Worm (Caenorhabditis elegans) whole organism, L3 larva: ENCODE results near the gene Y17G7B.3.

Source experiments
- R02D3.7 ChIP-seq: fragments of 150-350 bp; optimal IDR thresholded peaks from 2 replicates; lab custom pipeline; 2014; ENCODE audit warnings: missing biosample characterization, missing genetic modification characterization
- aly-2 ChIP-seq: fragments of 150-350 bp; optimal IDR thresholded peaks from 2 replicates; lab custom pipeline; 2014; ENCODE audit warnings: missing biosample characterization, missing genetic modification characterization
- ama-1 ChIP-seq: fragments of 150-350 bp; optimal IDR thresholded peaks from 2 replicates; lab custom pipeline; 2018
- ceh-16 ChIP-seq: sonication (generic microtip); optimal IDR thresholded peaks from 2 replicates; lab custom pipeline; 2017; ENCODE audit warnings: missing biosample characterization, missing genetic modification characterization
- ceh-28 ChIP-seq: fragments of 150-350 bp; optimal IDR thresholded peaks from 2 replicates; lab custom pipeline; 2014; ENCODE audit warnings: missing biosample characterization, missing genetic modification reagents, missing genetic modification characterization
- ceh-82 ChIP-seq: fragments of 150-350 bp; optimal IDR thresholded peaks from 2 replicates; lab custom pipeline; 2014; ENCODE audit warnings: missing biosample characterization, missing genetic modification characterization
- ceh-9 ChIP-seq: sonication (generic microtip); optimal IDR thresholded peaks from 2 replicates; lab custom pipeline; 2018; ENCODE audit warnings: missing biosample characterization, missing genetic modification characterization
- daf-12 ChIP-seq: fragments of 150-350 bp; optimal IDR thresholded peaks from 2 replicates; lab custom pipeline; 2014; ENCODE audit warnings: missing biosample characterization, missing genetic modification reagents, missing genetic modification characterization
- egl-27 ChIP-seq: sonication (generic microtip); optimal IDR thresholded peaks from 4 replicates; lab custom pipeline; 2017; ENCODE audit warnings: missing biosample characterization, missing genetic modification reagents, missing genetic modification characterization
- egl-5 ChIP-seq: fragments of 150-350 bp; optimal IDR thresholded peaks from 2 replicates; lab custom pipeline; 2017; ENCODE audit warnings: missing biosample characterization, missing genetic modification reagents, missing genetic modification characterization, inconsistent platforms
- elt-1 ChIP-seq: fragments of 150-350 bp; optimal IDR thresholded peaks from 2 replicates; lab custom pipeline; 2014; ENCODE audit warnings: missing biosample characterization, missing genetic modification characterization
- elt-2 ChIP-seq: sonication (generic microtip); optimal IDR thresholded peaks from 2 replicates; lab custom pipeline; 2016; ENCODE audit warnings: missing genetic modification reagents, mild to moderate bottlenecking, missing genetic modification characterization, missing compliant biosample characterization
- eor-1 ChIP-seq, 2 experiments: fragments of 150-350 bp; optimal IDR thresholded peaks; 2 replicates each; lab custom pipeline; 2014 to 2018; ENCODE audit warnings: missing biosample characterization in 2 of 2, missing genetic modification characterization in 2 of 2
- fkh-10 ChIP-seq: sonication (generic microtip); optimal IDR thresholded peaks from 2 replicates; lab custom pipeline; 2017; ENCODE audit warnings: missing biosample characterization, missing genetic modification reagents, missing genetic modification characterization
- fkh-2 ChIP-seq: fragments of 150-350 bp; optimal IDR thresholded peaks from 2 replicates; lab custom pipeline; 2014; ENCODE audit warnings: missing biosample characterization, missing genetic modification reagents, missing genetic modification characterization
- jun-1 ChIP-seq: fragments of 150-350 bp; optimal IDR thresholded peaks from 2 replicates; lab custom pipeline; 2014; ENCODE audit warnings: missing biosample characterization, missing genetic modification reagents, missing genetic modification characterization
- lin-15B ChIP-seq: fragments of 150-350 bp; optimal IDR thresholded peaks from 2 replicates; lab custom pipeline; 2014; ENCODE audit warnings: missing biosample characterization, missing genetic modification characterization
- lin-39 ChIP-seq: fragments of 150-350 bp; optimal IDR thresholded peaks from 2 replicates; lab custom pipeline; 2018; ENCODE audit warnings: missing biosample characterization, missing genetic modification reagents, missing genetic modification characterization
- lsy-12 ChIP-seq: sonication (generic microtip); optimal IDR thresholded peaks from 2 replicates; lab custom pipeline; 2016; ENCODE audit warnings: mild to moderate bottlenecking, missing genetic modification characterization, missing compliant biosample characterization
- mdl-1 ChIP-seq: fragments of 150-350 bp; optimal IDR thresholded peaks from 2 replicates; lab custom pipeline; 2014; ENCODE audit warnings: missing biosample characterization, missing genetic modification characterization
- mml-1 ChIP-seq: fragments of 150-350 bp; sonication (generic microtip); optimal IDR thresholded peaks from 3 replicates; lab custom pipeline; 2014; ENCODE audit warnings: missing biosample characterization, missing genetic modification characterization
- nfya-1 ChIP-seq: sonication (generic microtip); optimal IDR thresholded peaks from 2 replicates; lab custom pipeline; 2017; ENCODE audit warnings: missing genetic modification characterization, mild to moderate bottlenecking, missing compliant biosample characterization, antibody characterized with exemption, moderate library complexity; ENCODE audit not compliant: insufficient read depth
- nhr-23 ChIP-seq: fragments of 150-350 bp; optimal IDR thresholded peaks from 2 replicates; lab custom pipeline; 2014; ENCODE audit warnings: missing biosample characterization, missing genetic modification reagents, missing genetic modification characterization
- nhr-25 ChIP-seq: sonication (generic microtip); optimal IDR thresholded peaks from 2 replicates; lab custom pipeline; 2017; ENCODE audit warnings: missing biosample characterization, missing genetic modification characterization
- nhr-28 ChIP-seq: fragments of 150-350 bp; optimal IDR thresholded peaks from 2 replicates; lab custom pipeline; 2014; ENCODE audit warnings: missing biosample characterization, missing genetic modification characterization
- nhr-43 ChIP-seq: sonication (generic microtip); optimal IDR thresholded peaks from 2 replicates; lab custom pipeline; 2016; ENCODE audit warnings: mild to moderate bottlenecking, missing genetic modification characterization, missing compliant biosample characterization; ENCODE audit not compliant: poor library complexity, severe bottlenecking
- nhr-76 ChIP-seq: fragments of 150-350 bp; sonication (generic microtip); optimal IDR thresholded peaks from 5 replicates; lab custom pipeline; 2014; ENCODE audit warnings: missing biosample characterization, missing genetic modification characterization
- pha-4 ChIP-seq: fragments of 150-350 bp; optimal IDR thresholded peaks from 2 replicates; lab custom pipeline; 2014; ENCODE audit warnings: missing biosample characterization, missing genetic modification reagents, missing genetic modification characterization
- pqm-1 ChIP-seq: fragments of 150-350 bp; optimal IDR thresholded peaks from 2 replicates; lab custom pipeline; 2017; ENCODE audit warnings: missing biosample characterization, missing genetic modification characterization, inconsistent platforms
- sea-2 ChIP-seq: fragments of 150-350 bp; sonication (generic microtip); optimal IDR thresholded peaks from 4 replicates; lab custom pipeline; 2014; ENCODE audit warnings: missing biosample characterization, missing genetic modification reagents, missing genetic modification characterization
- skn-1 ChIP-seq: fragments of 150-350 bp; optimal IDR thresholded peaks from 2 replicates; lab custom pipeline; 2014; ENCODE audit warnings: missing biosample characterization, missing genetic modification characterization
- snpc-4 ChIP-seq: fragments of 150-350 bp; optimal IDR thresholded peaks from 2 replicates; lab custom pipeline; 2014; ENCODE audit warnings: missing biosample characterization, missing genetic modification characterization
- unc-39 ChIP-seq: sonication (generic microtip); optimal IDR thresholded peaks from 4 replicates; lab custom pipeline; 2017; ENCODE audit warnings: missing biosample characterization, missing genetic modification characterization
- unc-62 ChIP-seq: fragments of 150-350 bp; sonication (generic microtip); optimal IDR thresholded peaks from 4 replicates; lab custom pipeline; 2014; ENCODE audit warnings: missing biosample characterization, missing genetic modification reagents, missing genetic modification characterization
- zag-1 ChIP-seq: fragments of 150-350 bp; optimal IDR thresholded peaks from 2 replicates; lab custom pipeline; 2014; ENCODE audit warnings: missing biosample characterization, missing genetic modification characterization
- ztf-11 ChIP-seq: fragments of 150-350 bp; optimal IDR thresholded peaks from 2 replicates; lab custom pipeline; 2014; ENCODE audit warnings: missing biosample characterization, missing genetic modification characterization
- ztf-4 ChIP-seq: fragments of 150-350 bp; optimal IDR thresholded peaks from 2 replicates; lab custom pipeline; 2014; ENCODE audit warnings: missing biosample characterization, missing genetic modification characterization

Gene Y17G7B.3

ce11 chrII:11960596-11961217, 28.1 kb upstream of the Y17G7B.3 start (continued):
- peak; percentile 68 for TF ChIP-seq R02D3.7 (tag; lab: Kevin White, UChicago)
- peak; percentile 57 for TF ChIP-seq elt-2 (tag; lab: Kevin White, UChicago)

DNA sequence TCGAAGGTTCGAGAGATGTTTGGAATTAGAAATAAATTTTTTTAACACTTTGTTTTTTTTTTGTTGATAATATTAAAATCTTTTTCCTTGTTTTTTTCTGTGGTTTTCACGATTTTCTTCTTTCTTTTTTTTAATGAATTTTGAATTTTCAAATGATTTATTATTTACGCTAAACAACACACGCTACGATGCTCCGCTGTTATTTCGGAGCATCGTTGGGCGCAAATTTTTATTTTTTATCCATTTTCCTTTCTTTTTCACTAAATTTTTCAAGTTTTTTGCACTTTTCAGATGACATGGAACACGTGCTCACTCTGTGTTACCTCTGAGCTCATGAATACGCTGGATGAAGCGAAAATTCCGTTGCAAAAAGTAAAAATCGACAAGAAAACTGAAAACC, 26.7 kb upstream of the Y17G7B.3 start, which contains the start of the genes W03C9.1 and W03C9.2:
TSS of gene W03C9.1 (minus strand) at position 46 of the 400 bp plus-strand sequence.
TSS of gene W03C9.2 (plus strand) at position 286 of the 400 bp plus-strand sequence.
- TF ChIP-seq eor-1 (tag; optimal IDR thresholded peaks at IDR 0.05; lab: Kevin White, UChicago) = no peak
- TF ChIP-seq lin-15B (tag; lab: Kevin White, UChicago) = peak; percentile 11
- no peak for TF ChIP-seq skn-1 (tag; lab: Kevin White, UChicago)

- TF ChIP-seq nfya-1 (tag; lab: Kevin White, UChicago) (peak; percentile 79), snpc-4 (tag; lab: Kevin White, UChicago) (no peak), R02D3.7 (tag; lab: Kevin White, UChicago) (no peak)
Observed at ce11 chrII:11963132-11963630, 25.6 kb upstream of the Y17G7B.3 start.

DNA sequence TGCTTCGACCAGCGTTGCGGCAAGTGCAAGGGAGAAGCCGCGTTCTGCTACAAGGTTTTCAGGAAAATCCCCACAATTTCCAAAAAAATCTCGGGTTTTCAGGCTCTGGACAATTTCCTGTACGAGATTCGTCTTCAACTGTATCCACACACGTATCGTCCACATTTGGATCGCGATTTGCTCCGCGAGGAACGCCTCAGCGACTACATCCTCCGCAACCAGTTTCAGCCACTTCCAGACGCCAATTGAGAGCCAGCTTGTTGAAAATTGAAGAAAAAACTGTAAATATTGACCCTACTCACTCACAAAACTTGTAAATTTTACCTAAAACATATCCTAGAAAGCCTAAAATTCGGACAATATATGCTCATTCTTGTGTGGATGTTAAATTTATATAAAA, 24.0 kb upstream of the Y17G7B.3 start:
- TF ChIP-seq pha-4 = no peak
- TF ChIP-seq egl-5 (tag; lab: Kevin White, UChicago) = no peak
- no peak for TF ChIP-seq aly-2 (tag; lab: Kevin White, UChicago)
- no peak for TF ChIP-seq skn-1 (tag; lab: Kevin White, UChicago)
- TF ChIP-seq ztf-4 (tag; lab: Kevin White, UChicago) = no peak
- TF ChIP-seq jun-1 = no peak
- no peak for TF ChIP-seq pqm-1 (tag; lab: Kevin White, UChicago)
- no peak for TF ChIP-seq nfya-1 (tag; lab: Kevin White, UChicago)
- no peak for TF ChIP-seq ceh-9
- TF ChIP-seq ceh-82 = no peak
- TF ChIP-seq nhr-23 (tag; lab: Kevin White, UChicago) = no peak
- TF ChIP-seq lsy-12 (tag; lab: Kevin White, UChicago) = peak; percentile 10
- no peak for TF ChIP-seq egl-27 (tag; lab: Kevin White, UChicago)
- TF ChIP-seq ama-1 = peak; percentile 65

DNA sequence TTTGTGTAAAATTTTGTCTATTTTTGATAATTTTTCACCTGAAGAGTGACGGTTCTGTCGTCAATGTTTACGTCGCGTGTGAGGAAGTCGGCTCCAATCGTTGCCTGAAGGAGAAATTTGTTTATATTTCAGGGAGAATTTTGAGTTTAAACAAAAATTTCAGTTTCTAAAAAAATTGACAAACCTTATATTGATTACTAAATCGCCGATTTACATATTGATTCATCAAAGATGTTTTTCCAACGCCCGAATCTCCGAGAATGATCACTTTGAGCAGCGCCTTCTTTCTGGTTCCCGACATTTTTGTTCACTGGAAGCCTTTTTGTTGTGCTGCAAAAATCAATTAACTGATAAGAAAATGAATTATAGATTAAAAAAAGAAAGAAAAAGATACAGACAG, 22.2 kb upstream of the Y17G7B.3 start, which contains the start of gene rab-7:
TSS of gene rab-7 (minus strand) at position 330 of the 400 bp plus-strand sequence.
- TF ChIP-seq elt-2 (tag; lab: Kevin White, UChicago) (peak; percentile 37), pha-4 (peak; percentile 1), ama-1 (peak; percentile 71), ceh-82 (no peak), pqm-1 (tag; lab: Kevin White, UChicago) (peak; percentile 7)

ce11 chrII:11967507-11968127, 21.2 kb upstream of the Y17G7B.3 start, which contains the start of gene W03C9.5:
Gene W03C9.5, minus strand, starts transcription at chrII:11967544.
- peak; percentile 63 for TF ChIP-seq skn-1 (tag; lab: Kevin White, UChicago)
- peak; percentile 97 for TF ChIP-seq nhr-25 (tag; lab: Kevin White, UChicago)
- peak; percentile 36 for TF ChIP-seq nhr-76 (tag; lab: Kevin White, UChicago)
- TF ChIP-seq pha-4 = peak; percentile 94
- TF ChIP-seq unc-62 (GFP tag; lab: Kevin White, UChicago) = peak; percentile 71
- no peak for TF ChIP-seq sea-2 (GFP tag; lab: Kevin White, UChicago)
- peak; percentile 98 for TF ChIP-seq lin-15B (tag; lab: Kevin White, UChicago)
- TF ChIP-seq fkh-2 = no peak
- TF ChIP-seq mdl-1 (tag; lab: Kevin White, UChicago) = peak; percentile 79
- no peak for TF ChIP-seq ztf-11 (tag; lab: Kevin White, UChicago)
- TF ChIP-seq ceh-9 = no peak
- TF ChIP-seq lsy-12 (tag; lab: Kevin White, UChicago) = peak; percentile 91
- TF ChIP-seq ceh-82 = peak; percentile 17
- no peak for TF ChIP-seq ceh-16 (tag; lab: Kevin White, UChicago)
- TF ChIP-seq egl-27 (tag; lab: Kevin White, UChicago) = peak; percentile 57
- TF ChIP-seq pqm-1 (tag; lab: Kevin White, UChicago) = peak; percentile 35
- no peak for TF ChIP-seq mml-1 (tag; lab: Kevin White, UChicago)
- peak; percentile 83 for TF ChIP-seq snpc-4 (tag; lab: Kevin White, UChicago)
- TF ChIP-seq ama-1 = peak; percentile 55
- TF ChIP-seq zag-1 (tag; lab: Kevin White, UChicago) = peak; percentile 51
- no peak for TF ChIP-seq ztf-4 (tag; lab: Kevin White, UChicago)
- peak; percentile 69 for TF ChIP-seq egl-5 (tag; lab: Kevin White, UChicago)
- TF ChIP-seq elt-1 (tag; lab: Kevin White, UChicago) = peak; percentile 29
- TF ChIP-seq elt-2 (tag; lab: Kevin White, UChicago) = peak; percentile 77
- TF ChIP-seq ceh-28 (tag; lab: Kevin White, UChicago) = peak; percentile 65
- peak; percentile 86 for TF ChIP-seq nhr-23 (tag; lab: Kevin White, UChicago)
- peak; percentile 87 for TF ChIP-seq fkh-10 (GFP tag; lab: Kevin White, UChicago)
- peak; percentile 93 for TF ChIP-seq jun-1
- peak; percentile 95 for TF ChIP-seq lin-39 (tag; lab: Kevin White, UChicago)
- TF ChIP-seq nhr-28 = peak; percentile 37
- peak; percentile 77 for TF ChIP-seq nhr-43 (tag; lab: Kevin White, UChicago)
- TF ChIP-seq daf-12 = no peak
- TF ChIP-seq unc-39 (tag; lab: Kevin White, UChicago) = no peak
